Worm (Caenorhabditis elegans) whole organism, L3 larva: ENCODE measurements around the gene C34E10.9.
A peak's percentile ranks its signal among the peaks of the same experiment; 100 is the strongest.

Experiments used
- R02D3.7 ChIP-seq: fragments of 150-350 bp; optimal IDR thresholded peaks from 2 replicates; lab custom pipeline; 2014; ENCODE audit warnings: missing biosample characterization, missing genetic modification characterization
- aly-2 ChIP-seq: fragments of 150-350 bp; optimal IDR thresholded peaks from 2 replicates; lab custom pipeline; 2014; ENCODE audit warnings: missing biosample characterization, missing genetic modification characterization
- ceh-28 ChIP-seq: fragments of 150-350 bp; optimal IDR thresholded peaks from 2 replicates; lab custom pipeline; 2014; ENCODE audit warnings: missing biosample characterization, missing genetic modification reagents, missing genetic modification characterization
- ceh-82 ChIP-seq: fragments of 150-350 bp; optimal IDR thresholded peaks from 2 replicates; lab custom pipeline; 2014; ENCODE audit warnings: missing biosample characterization, missing genetic modification characterization
- ceh-9 ChIP-seq: sonication (generic microtip); optimal IDR thresholded peaks from 2 replicates; lab custom pipeline; 2018; ENCODE audit warnings: missing biosample characterization, missing genetic modification characterization
- egl-27 ChIP-seq: sonication (generic microtip); optimal IDR thresholded peaks from 4 replicates; lab custom pipeline; 2017; ENCODE audit warnings: missing biosample characterization, missing genetic modification reagents, missing genetic modification characterization
- egl-5 ChIP-seq: fragments of 150-350 bp; optimal IDR thresholded peaks from 2 replicates; lab custom pipeline; 2017; ENCODE audit warnings: missing biosample characterization, missing genetic modification reagents, missing genetic modification characterization, inconsistent platforms
- elt-1 ChIP-seq: fragments of 150-350 bp; optimal IDR thresholded peaks from 2 replicates; lab custom pipeline; 2014; ENCODE audit warnings: missing biosample characterization, missing genetic modification characterization
- elt-2 ChIP-seq: sonication (generic microtip); optimal IDR thresholded peaks from 2 replicates; lab custom pipeline; 2016; ENCODE audit warnings: missing genetic modification reagents, mild to moderate bottlenecking, missing genetic modification characterization, missing compliant biosample characterization
- eor-1 ChIP-seq, 2 experiments: fragments of 150-350 bp; optimal IDR thresholded peaks; 2 replicates each; lab custom pipeline; 2014 to 2018; ENCODE audit warnings: missing biosample characterization in 2 of 2, missing genetic modification characterization in 2 of 2
- fkh-10 ChIP-seq: sonication (generic microtip); optimal IDR thresholded peaks from 2 replicates; lab custom pipeline; 2017; ENCODE audit warnings: missing biosample characterization, missing genetic modification reagents, missing genetic modification characterization
- hmg-11 ChIP-seq: sonication (generic microtip); optimal IDR thresholded peaks from 2 replicates; lab custom pipeline; 2016; ENCODE audit warnings: missing genetic modification characterization, missing compliant biosample characterization
- lin-15B ChIP-seq: fragments of 150-350 bp; optimal IDR thresholded peaks from 2 replicates; lab custom pipeline; 2014; ENCODE audit warnings: missing biosample characterization, missing genetic modification characterization
- lin-39 ChIP-seq: fragments of 150-350 bp; optimal IDR thresholded peaks from 2 replicates; lab custom pipeline; 2018; ENCODE audit warnings: missing biosample characterization, missing genetic modification reagents, missing genetic modification characterization
- lsy-12 ChIP-seq: sonication (generic microtip); optimal IDR thresholded peaks from 2 replicates; lab custom pipeline; 2016; ENCODE audit warnings: mild to moderate bottlenecking, missing genetic modification characterization, missing compliant biosample characterization
- nfya-1 ChIP-seq: sonication (generic microtip); optimal IDR thresholded peaks from 2 replicates; lab custom pipeline; 2017; ENCODE audit warnings: missing genetic modification characterization, mild to moderate bottlenecking, missing compliant biosample characterization, antibody characterized with exemption, moderate library complexity; ENCODE audit not compliant: insufficient read depth
- nhr-11 ChIP-seq: fragments of 150-350 bp; optimal IDR thresholded peaks from 2 replicates; lab custom pipeline; 2014; ENCODE audit warnings: missing biosample characterization, missing genetic modification characterization
- nhr-23 ChIP-seq: fragments of 150-350 bp; optimal IDR thresholded peaks from 2 replicates; lab custom pipeline; 2014; ENCODE audit warnings: missing biosample characterization, missing genetic modification reagents, missing genetic modification characterization
- nhr-25 ChIP-seq: sonication (generic microtip); optimal IDR thresholded peaks from 2 replicates; lab custom pipeline; 2017; ENCODE audit warnings: missing biosample characterization, missing genetic modification characterization
- nhr-43 ChIP-seq: sonication (generic microtip); optimal IDR thresholded peaks from 2 replicates; lab custom pipeline; 2016; ENCODE audit warnings: mild to moderate bottlenecking, missing genetic modification characterization, missing compliant biosample characterization; ENCODE audit not compliant: poor library complexity, severe bottlenecking
- nhr-76 ChIP-seq: fragments of 150-350 bp; sonication (generic microtip); optimal IDR thresholded peaks from 5 replicates; lab custom pipeline; 2014; ENCODE audit warnings: missing biosample characterization, missing genetic modification characterization
- pha-4 ChIP-seq: fragments of 150-350 bp; optimal IDR thresholded peaks from 2 replicates; lab custom pipeline; 2014; ENCODE audit warnings: missing biosample characterization, missing genetic modification reagents, missing genetic modification characterization
- pqm-1 ChIP-seq: fragments of 150-350 bp; optimal IDR thresholded peaks from 2 replicates; lab custom pipeline; 2017; ENCODE audit warnings: missing biosample characterization, missing genetic modification characterization, inconsistent platforms
- sea-2 ChIP-seq: fragments of 150-350 bp; sonication (generic microtip); optimal IDR thresholded peaks from 4 replicates; lab custom pipeline; 2014; ENCODE audit warnings: missing biosample characterization, missing genetic modification reagents, missing genetic modification characterization
- skn-1 ChIP-seq: fragments of 150-350 bp; optimal IDR thresholded peaks from 2 replicates; lab custom pipeline; 2014; ENCODE audit warnings: missing biosample characterization, missing genetic modification characterization
- snpc-4 ChIP-seq: fragments of 150-350 bp; optimal IDR thresholded peaks from 2 replicates; lab custom pipeline; 2014; ENCODE audit warnings: missing biosample characterization, missing genetic modification characterization
- tbx-2 ChIP-seq: sonication (generic microtip); optimal IDR thresholded peaks from 2 replicates; lab custom pipeline; 2016; ENCODE audit warnings: mild to moderate bottlenecking, missing genetic modification characterization, missing compliant biosample characterization
- unc-39 ChIP-seq: sonication (generic microtip); optimal IDR thresholded peaks from 4 replicates; lab custom pipeline; 2017; ENCODE audit warnings: missing biosample characterization, missing genetic modification characterization
- unc-62 ChIP-seq: fragments of 150-350 bp; sonication (generic microtip); optimal IDR thresholded peaks from 4 replicates; lab custom pipeline; 2014; ENCODE audit warnings: missing biosample characterization, missing genetic modification reagents, missing genetic modification characterization
- ztf-11 ChIP-seq: fragments of 150-350 bp; optimal IDR thresholded peaks from 2 replicates; lab custom pipeline; 2014; ENCODE audit warnings: missing biosample characterization, missing genetic modification characterization
- ztf-4 ChIP-seq: fragments of 150-350 bp; optimal IDR thresholded peaks from 2 replicates; lab custom pipeline; 2014; ENCODE audit warnings: missing biosample characterization, missing genetic modification characterization

The C34E10.9 gene

ce11 chrIII:5263299-5263993 lies at the start of gene C34E10.9, which contains the start of gene hap-1:
C34E10.9 (minus strand) TSS chrIII:5263399.
hap-1 (plus strand) TSS chrIII:5263943.
- no peak for TF ChIP-seq sea-2

- TF ChIP-seq aly-2 (tag; lab: Kevin White, UChicago): no peak
- TF ChIP-seq elt-1 (tag; lab: Kevin White, UChicago): no peak
Measured at ce11 chrIII:5310940-5311339, 47.7 kb upstream of the C34E10.9 start, which contains the start of gene pqe-1. pqe-1 (plus strand) TSS chrIII:5311240.

- TF ChIP-seq unc-62 (GFP tag; lab: Kevin White, UChicago): no peak
- TF ChIP-seq R02D3.7: no peak
- TF ChIP-seq elt-2 (tag; lab: Kevin White, UChicago): no peak
- TF ChIP-seq fkh-10 (GFP tag; lab: Kevin White, UChicago): no peak
- no peak for TF ChIP-seq nhr-76 (tag; lab: Kevin White, UChicago)
- no peak for TF ChIP-seq hmg-11 (tag; lab: Kevin White, UChicago)
- TF ChIP-seq unc-39 (tag; lab: Kevin White, UChicago): no peak
- no peak for TF ChIP-seq eor-1 (tag; optimal IDR thresholded peaks at IDR 0.05; lab: Kevin White, UChicago)
- TF ChIP-seq nhr-11: no peak
Measured at ce11 chrIII:5310403-5310802, 47.2 kb upstream of the C34E10.9 start.

ce11 chrIII:5308278-5308677 lies 45.1 kb upstream of the C34E10.9 start, which contains the start of gene mog-3:
mog-3 (plus strand) TSS chrIII:5308596.
- TF ChIP-seq elt-2 (tag; lab: Kevin White, UChicago) (peak; percentile 2), snpc-4 (tag; lab: Kevin White, UChicago) (peak; percentile 21), lin-15B (tag; lab: Kevin White, UChicago) (peak; percentile 63), nhr-23 (tag; lab: Kevin White, UChicago) (peak; percentile 64), lin-39 (tag; lab: Kevin White, UChicago) (peak; percentile 40), skn-1 (tag; lab: Kevin White, UChicago) (no peak), ceh-28 (peak; percentile 87), pha-4 (tag; lab: Kevin White, UChicago) (peak; percentile 68), nhr-25 (tag; lab: Kevin White, UChicago) (peak; percentile 59), ceh-9 (tag; lab: Kevin White, UChicago) (no peak), unc-39 (tag; lab: Kevin White, UChicago) (no peak), nfya-1 (tag; lab: Kevin White, UChicago) (peak; percentile 80), hmg-11 (tag; lab: Kevin White, UChicago) (peak; percentile 58), nhr-43 (tag; lab: Kevin White, UChicago) (peak; percentile 75)

ce11 chrIII:5305725-5306124 lies 42.5 kb upstream of the C34E10.9 start:
- TF ChIP-seq lsy-12 (peak; percentile 63), nhr-43 (tag; lab: Kevin White, UChicago) (peak; percentile 81), pqm-1 (tag; lab: Kevin White, UChicago) (no peak), nfya-1 (tag; lab: Kevin White, UChicago) (peak; percentile 40), tbx-2 (tag; lab: Kevin White, UChicago) (peak; percentile 60), R02D3.7 (peak; percentile 20), hmg-11 (tag; lab: Kevin White, UChicago) (peak; percentile 87), ztf-4 (peak; percentile 15), egl-5 (tag; lab: Kevin White, UChicago) (no peak), ztf-11 (tag; lab: Kevin White, UChicago) (no peak), snpc-4 (tag; lab: Kevin White, UChicago) (no peak), elt-2 (tag; lab: Kevin White, UChicago) (peak; percentile 27), skn-1 (tag; lab: Kevin White, UChicago) (peak; percentile 23), egl-27 (peak; percentile 21), ceh-82 (tag; lab: Kevin White, UChicago) (peak; percentile 11), nhr-25 (tag; lab: Kevin White, UChicago) (peak; percentile 32), pha-4 (tag; lab: Kevin White, UChicago) (peak; percentile 88), nhr-23 (tag; lab: Kevin White, UChicago) (peak; percentile 23), lin-15B (tag; lab: Kevin White, UChicago) (peak; percentile 31)
